Fruit fly (Drosophila melanogaster) whole organism, prepupa: ENCODE measurements around the gene Ctr1B.

Experiments used
- CG10669 ChIP-seq: fragments of 200-800 bp; sonication (Bioruptor generic); optimal IDR thresholded peaks from 3 replicates; lab custom pipeline; 2018; ENCODE audit warnings: missing biosample characterization, mild to moderate bottlenecking, missing genetic modification characterization, moderate library complexity
- CG15336 ChIP-seq: fragments of 200-800 bp; sonication (Bioruptor generic); IDR thresholded peaks from 2 replicates; pipeline ENCODE4 v1.3.6; 2022; ENCODE audit warnings: missing biosample characterization, missing genetic modification characterization
- CG1621 ChIP-seq: fragments of 200-800 bp; sonication (Bioruptor generic); optimal IDR thresholded peaks from 3 replicates; lab custom pipeline; 2018; ENCODE audit warnings: missing biosample characterization, mild to moderate bottlenecking, missing genetic modification characterization
- CG16779 ChIP-seq: fragments of 200-800 bp; sonication (Bioruptor generic); optimal IDR thresholded peaks from 3 replicates; lab custom pipeline; 2017; ENCODE audit warnings: missing biosample characterization, mild to moderate bottlenecking, missing genetic modification characterization
- CG3032 ChIP-seq: fragments of 200-800 bp; optimal IDR thresholded peaks from 2 replicates; lab custom pipeline; 2019; ENCODE audit warnings: missing biosample characterization, mild to moderate bottlenecking, missing genetic modification characterization, moderate library complexity
- CG3919 ChIP-seq: fragments of 200-800 bp; sonication (Bioruptor generic); optimal IDR thresholded peaks from 3 replicates; lab custom pipeline; 2016; ENCODE audit warnings: missing biosample characterization, missing genetic modification characterization
- CG4318 ChIP-seq: fragments of 200-800 bp; sonication (Bioruptor generic); optimal IDR thresholded peaks from 3 replicates; lab custom pipeline; 2017; ENCODE audit warnings: missing biosample characterization, mild to moderate bottlenecking, missing genetic modification characterization
- CG6854 ChIP-seq: fragments of 200-800 bp; sonication (Bioruptor generic); optimal IDR thresholded peaks from 2 replicates; lab custom pipeline; 2017; ENCODE audit warnings: missing biosample characterization, mild to moderate bottlenecking, missing genetic modification characterization
- CG8632 ChIP-seq: fragments of 200-800 bp; sonication (Bioruptor generic); optimal IDR thresholded peaks from 3 replicates; lab custom pipeline; 2016; ENCODE audit warnings: missing biosample characterization, missing genetic modification characterization
- Eip78C ChIP-seq: fragments of 200-800 bp; sonication (Bioruptor generic); peaks from one replicate; lab custom pipeline; 2016; ENCODE audit warnings: missing biosample characterization, missing genetic modification characterization
- Ets21C ChIP-seq: fragments of 200-800 bp; sonication (Bioruptor generic); optimal IDR thresholded peaks from 3 replicates; lab custom pipeline; 2016; ENCODE audit warnings: missing biosample characterization, missing genetic modification characterization
- Hr39 ChIP-seq: fragments of 200-800 bp; sonication (Bioruptor generic); optimal IDR thresholded peaks from 2 replicates; lab custom pipeline; 2016; ENCODE audit warnings: missing biosample characterization, missing genetic modification characterization
- Hr4 ChIP-seq: fragments of 200-800 bp; sonication (Bioruptor generic); optimal IDR thresholded peaks from 3 replicates; lab custom pipeline; 2016; ENCODE audit warnings: missing biosample characterization, missing genetic modification characterization
- Lpt ChIP-seq: fragments of 200-800 bp; sonication (Bioruptor generic); optimal IDR thresholded peaks from 3 replicates; lab custom pipeline; 2016; ENCODE audit warnings: missing biosample characterization, missing genetic modification characterization
- Met ChIP-seq: fragments of 200-800 bp; sonication (Bioruptor generic); optimal IDR thresholded peaks from 3 replicates; lab custom pipeline; 2016; ENCODE audit warnings: missing biosample characterization, missing genetic modification characterization
- Smox ChIP-seq: fragments of 200-800 bp; sonication (Bioruptor generic); optimal IDR thresholded peaks from 3 replicates; lab custom pipeline; 2016; ENCODE audit warnings: missing biosample characterization, missing genetic modification characterization
- Sox14 ChIP-seq: fragments of 200-800 bp; sonication (Bioruptor generic); optimal IDR thresholded peaks from 3 replicates; lab custom pipeline; 2016; ENCODE audit warnings: missing biosample characterization, missing genetic modification characterization
- Sox15 ChIP-seq: fragments of 200-800 bp; sonication (Bioruptor generic); optimal IDR thresholded peaks from 3 replicates; lab custom pipeline; 2016; ENCODE audit warnings: missing biosample characterization, missing genetic modification characterization
- cyc ChIP-seq: fragments of 200-800 bp; sonication (Bioruptor generic); optimal IDR thresholded peaks from 3 replicates; lab custom pipeline; 2016; ENCODE audit warnings: missing biosample characterization, missing genetic modification characterization
- dsx ChIP-seq: fragments of 200-800 bp; optimal IDR thresholded peaks from 3 replicates; lab custom pipeline; 2019; ENCODE audit warnings: missing biosample characterization, mild to moderate bottlenecking, missing genetic modification characterization, moderate library complexity; ENCODE audit not compliant: poor library complexity, severe bottlenecking
- eg ChIP-seq: fragments of 200-800 bp; sonication (Bioruptor generic); IDR thresholded peaks from 3 replicates; pipeline ENCODE4 v1.3.6; 2022; ENCODE audit warnings: missing biosample characterization, missing genetic modification characterization
- esn ChIP-seq: fragments of 200-800 bp; sonication (Bioruptor generic); optimal IDR thresholded peaks from 2 replicates; lab custom pipeline; 2016; ENCODE audit warnings: missing biosample characterization, mild to moderate bottlenecking, missing genetic modification characterization, moderate library complexity
- fd59A ChIP-seq: fragments of 200-800 bp; sonication (Bioruptor generic); optimal IDR thresholded peaks from 2 replicates; lab custom pipeline; 2017; ENCODE audit warnings: missing biosample characterization, mild to moderate bottlenecking, missing genetic modification characterization, missing genetic modification reagents
- fd85E ChIP-seq: fragments of 200-800 bp; sonication (Bioruptor generic); optimal IDR thresholded peaks from 3 replicates; lab custom pipeline; 2016; ENCODE audit warnings: missing biosample characterization, missing genetic modification characterization
- fkh ChIP-seq: fragments of 200-800 bp; sonication (Bioruptor generic); optimal IDR thresholded peaks from 3 replicates; lab custom pipeline; 2017; ENCODE audit warnings: missing biosample characterization, mild to moderate bottlenecking, missing genetic modification characterization, moderate library complexity
- net ChIP-seq: fragments of 200-800 bp; sonication (Bioruptor generic); optimal IDR thresholded peaks from 3 replicates; lab custom pipeline; 2016; ENCODE audit warnings: missing biosample characterization, missing genetic modification characterization
- salr ChIP-seq, 2 experiments: fragments of 200-800 bp; sonication (Bioruptor generic); optimal IDR thresholded peaks; 3 replicates each; lab custom pipeline; 2016 to 2018; ENCODE audit warnings: missing biosample characterization in 2 of 2, missing genetic modification characterization in 2 of 2, mild to moderate bottlenecking in 1 of 2
- topi ChIP-seq: fragments of 200-800 bp; sonication (Bioruptor generic); optimal IDR thresholded peaks from 3 replicates; lab custom pipeline; 2016; ENCODE audit warnings: missing biosample characterization, missing genetic modification characterization

Ctr1B gene

DNA sequence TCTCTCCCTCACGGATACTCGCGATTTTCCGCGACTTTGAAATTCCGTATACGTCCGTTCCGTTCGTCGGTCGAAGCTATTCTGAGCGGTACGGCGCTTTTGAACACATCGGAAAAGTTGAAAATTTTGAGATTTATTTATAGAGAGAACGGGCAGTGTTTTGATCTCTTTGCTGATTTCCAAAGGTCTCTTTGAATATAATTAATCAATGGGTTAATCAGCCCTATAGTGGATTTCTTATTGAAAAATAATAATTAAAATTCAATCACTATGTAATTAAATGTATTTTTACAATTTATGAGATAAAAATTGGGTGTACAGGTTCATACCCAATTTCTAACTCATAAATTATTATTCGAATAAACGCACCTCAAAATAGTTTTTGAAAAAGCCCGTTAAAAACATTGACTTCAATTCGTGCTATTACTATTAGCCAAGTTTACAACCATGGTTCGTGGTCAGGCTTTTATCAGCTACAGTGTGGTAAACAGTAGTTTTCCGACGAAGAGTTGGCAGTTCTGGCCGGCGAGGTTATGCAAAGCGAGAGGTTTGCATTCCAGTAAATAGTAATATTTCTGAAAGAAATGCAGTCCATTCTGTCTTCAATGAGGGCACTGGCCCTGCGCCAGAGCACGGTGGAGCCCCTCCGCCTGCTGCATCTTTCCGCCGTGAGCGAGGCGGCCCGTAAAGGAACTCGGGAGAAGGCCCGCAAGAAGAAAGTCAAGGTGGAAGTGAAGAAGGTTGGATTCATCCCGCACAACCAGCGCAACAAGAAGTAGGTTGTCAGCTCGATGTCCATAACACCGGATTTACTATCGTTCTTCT is 16.3 kb upstream of the Ctr1B start, which contains the start of the genes CG9626 and mRpL1:
TSS of gene CG9626 (minus strand) at position 51 of the 825 bp plus-strand sequence.
TSS of gene mRpL1 (plus strand) at position 513 of the 825 bp plus-strand sequence.
- TF ChIP-seq fd59A (GFP tag; lab: Kevin White, UChicago) = no peak
- no peak for TF ChIP-seq CG3919 (GFP tag; lab: Kevin White, UChicago)
- TF ChIP-seq salr (GFP tag; optimal IDR thresholded peaks at IDR 0.05; lab: Kevin White, UChicago) = no peak
- TF ChIP-seq dsx (GFP tag; lab: Kevin White, UChicago) = no peak
- TF ChIP-seq cyc = no peak
- no peak for TF ChIP-seq CG1621 (tag; lab: Kevin White, UChicago)
- no peak for TF ChIP-seq Hr4 (GFP tag; lab: Kevin White, UChicago)
- no peak for TF ChIP-seq Eip78C (GFP tag; lab: Kevin White, UChicago)
- no peak for TF ChIP-seq Sox15 (GFP tag; lab: Kevin White, UChicago)
- TF ChIP-seq topi (GFP tag; lab: Kevin White, UChicago) = no peak

DNA sequence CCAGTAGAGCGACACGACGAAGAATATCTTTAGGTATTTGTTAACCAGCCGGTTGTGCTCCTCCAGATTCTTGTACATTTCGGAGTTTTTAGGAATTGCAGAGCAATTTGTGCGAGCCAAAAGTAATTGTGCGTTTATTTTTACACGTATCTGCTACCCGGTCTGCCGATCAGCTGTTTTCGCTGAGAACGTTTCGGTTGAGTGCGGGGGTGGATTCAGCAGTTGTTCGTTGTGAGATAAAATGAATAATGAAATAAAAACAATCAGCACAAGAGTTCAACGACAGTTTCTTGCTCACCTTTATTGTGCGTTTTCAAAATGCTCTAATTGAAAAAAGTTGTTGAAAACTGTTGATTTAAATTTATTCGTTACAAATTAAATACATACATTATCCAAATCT is 13.6 kb upstream of the Ctr1B start, which contains the start of gene nac:
TSS of gene nac (minus strand) at position 176 of the 400 bp plus-strand sequence.
- TF ChIP-seq Hr39 = no peak
- no peak for TF ChIP-seq CG16779 (tag; lab: Kevin White, UChicago)
- TF ChIP-seq esn (GFP tag; lab: Kevin White, UChicago) = peak; percentile 9
- TF ChIP-seq CG15336 (GFP tag; lab: Robert Waterston, UW) = 0 out of 2 replicates have a peak, but pooled peaks have one; percentile 12
- TF ChIP-seq CG3032 = peak; percentile 17

DNA sequence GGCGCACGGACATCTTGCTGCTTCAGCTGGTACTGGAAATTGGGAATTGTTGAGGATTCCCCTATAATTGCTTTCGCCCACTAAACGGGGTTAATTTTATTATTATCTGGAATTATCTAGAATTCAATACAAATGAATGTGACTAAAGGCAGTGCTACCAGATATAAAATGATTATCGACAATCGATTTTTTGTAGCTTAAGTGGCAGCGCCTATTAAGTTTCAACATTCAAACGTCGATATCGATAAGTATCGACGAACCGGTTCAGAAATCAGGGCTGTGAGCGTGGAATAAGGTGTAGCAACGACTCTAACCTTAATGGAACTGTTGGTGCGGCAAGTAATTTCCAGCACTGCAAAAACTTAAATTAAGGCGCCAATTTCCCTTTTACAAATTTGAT is 12.3 kb upstream of the Ctr1B start, which contains the start of gene Sgt1:
TSS of gene Sgt1 (minus strand) at position 165 of the 400 bp plus-strand sequence.
- peak; percentile 31 for TF ChIP-seq cyc
- peak; percentile 17 for TF ChIP-seq CG3032
- no peak for TF ChIP-seq net (GFP tag; lab: Kevin White, UChicago)
- TF ChIP-seq CG4318 (GFP tag; lab: Kevin White, UChicago) = no peak
- TF ChIP-seq fd85E (GFP tag; lab: Kevin White, UChicago) = no peak
- peak; percentile 21 for TF ChIP-seq topi (GFP tag; lab: Kevin White, UChicago)

DNA sequence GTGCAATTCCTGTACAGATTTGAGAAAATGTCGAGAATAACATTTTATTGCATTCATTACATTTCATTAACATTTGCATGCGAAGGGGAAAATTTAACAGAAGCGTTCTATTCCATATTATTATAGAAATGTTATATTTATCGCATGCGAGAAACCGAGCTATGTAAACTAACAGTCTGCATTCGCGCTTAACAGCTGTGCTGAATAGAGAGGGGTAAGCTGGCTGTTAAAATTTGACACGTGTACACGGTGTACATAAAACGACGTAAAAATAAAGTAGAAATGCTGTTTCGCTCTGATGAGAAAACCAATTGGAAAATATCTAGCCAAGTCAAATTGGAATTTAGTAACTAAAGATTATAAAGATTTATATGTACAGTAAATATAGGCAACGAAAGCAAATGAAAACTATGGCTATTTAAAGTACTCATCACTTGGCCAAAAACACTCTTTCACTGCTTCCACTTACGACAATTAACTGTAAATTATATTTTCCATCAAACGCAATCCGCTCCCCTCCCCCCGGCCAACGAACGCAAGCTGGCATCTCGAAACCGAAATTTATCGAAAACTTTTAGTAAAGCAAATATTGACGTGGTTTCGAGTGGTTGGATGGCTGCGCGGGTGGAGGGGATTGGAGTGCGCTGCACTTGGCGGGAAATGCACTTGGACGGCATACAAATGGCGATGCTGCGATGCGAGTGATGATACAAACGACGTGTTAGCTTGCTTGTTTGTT is 11.1 kb upstream of the Ctr1B start:
- TF ChIP-seq Ets21C (GFP tag; lab: Kevin White, UChicago) (no peak), fkh (peak; percentile 59), Eip78C (GFP tag; lab: Kevin White, UChicago) (peak; percentile 49), CG6854 (GFP tag; lab: Kevin White, UChicago) (no peak), Met (no peak), eg (GFP tag; lab: Robert Waterston, UW) (no peak), Sox15 (GFP tag; lab: Kevin White, UChicago) (no peak), CG10669 (GFP tag; lab: Kevin White, UChicago) (no peak), CG8632 (GFP tag; lab: Kevin White, UChicago) (no peak), Hr39 (no peak), topi (GFP tag; lab: Kevin White, UChicago) (no peak)

DNA sequence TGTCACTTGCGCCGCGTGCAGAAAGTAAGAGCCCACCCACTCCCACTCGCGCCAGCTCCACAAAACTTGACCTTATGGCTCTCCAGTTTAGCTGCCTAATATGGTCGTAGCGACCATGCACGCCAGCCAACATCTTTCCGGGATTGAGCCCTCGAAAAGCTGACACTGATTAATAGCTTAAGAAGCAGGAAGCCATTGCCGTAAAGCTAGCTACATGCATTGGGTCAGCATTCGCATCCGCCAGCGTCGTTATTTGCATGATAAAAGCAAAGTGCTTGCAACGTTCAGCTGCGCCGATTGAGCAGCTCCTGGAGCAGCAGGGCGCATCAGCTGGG is 10.5 kb upstream of the Ctr1B start:
- TF ChIP-seq Hr39 (no peak), Sox14 (GFP tag; lab: Kevin White, UChicago) (no peak), Smox (GFP tag; lab: Kevin White, UChicago) (no peak)

DNA sequence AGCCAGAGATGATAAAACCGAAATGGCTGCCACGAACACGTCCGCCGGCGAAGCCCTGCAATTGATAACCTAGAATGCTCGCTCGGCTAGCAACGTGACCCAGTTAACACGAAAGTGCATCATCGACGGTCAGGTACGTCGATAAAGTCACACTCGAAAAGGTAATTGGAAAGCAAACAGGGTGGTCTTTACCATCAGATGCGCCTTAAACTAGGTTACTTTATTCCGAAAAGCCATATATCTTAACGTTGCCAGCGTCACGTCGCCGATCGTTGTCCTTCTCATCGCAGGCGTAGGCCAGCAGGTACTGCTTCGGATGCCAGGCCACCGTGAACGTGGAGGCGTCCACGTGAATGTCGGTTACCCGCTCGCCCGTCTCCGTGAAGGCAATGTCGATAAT is 10.1 kb upstream of the Ctr1B start:
- no peak for TF ChIP-seq Lpt (GFP tag; lab: Kevin White, UChicago)
- TF ChIP-seq Smox (GFP tag; lab: Kevin White, UChicago) = no peak
